Fruit fly (Drosophila melanogaster) whole organism, adult: Measurements from ENCODE around the gene CG31548.

Source experiments
- CG11617 ChIP-seq: fragments of 200-800 bp; sonication (Bioruptor generic); optimal IDR thresholded peaks from 2 replicates; lab custom pipeline; 2017; ENCODE audit warnings: mild to moderate bottlenecking, missing biosample characterization, missing genetic modification reagents, missing genetic modification characterization
- CG14711 ChIP-seq: fragments of 200-800 bp; sonication (Bioruptor generic); optimal IDR thresholded peaks from 2 replicates; lab custom pipeline; 2018; ENCODE audit warnings: missing biosample characterization, mild to moderate bottlenecking, missing genetic modification characterization, moderate library complexity
- CG1620 ChIP-seq: fragments of 200-800 bp; sonication (Bioruptor generic); optimal IDR thresholded peaks from 2 replicates; lab custom pipeline; 2016; ENCODE audit warnings: missing biosample characterization, missing genetic modification characterization
- CG33017 ChIP-seq: fragments of 200-800 bp; sonication (Bioruptor generic); optimal IDR thresholded peaks from 2 replicates; lab custom pipeline; 2018; ENCODE audit warnings: missing biosample characterization, mild to moderate bottlenecking, missing genetic modification characterization, moderate library complexity
- CG5204 ChIP-seq: fragments of 200-800 bp; sonication (Bioruptor generic); optimal IDR thresholded peaks from 2 replicates; lab custom pipeline; 2016; ENCODE audit warnings: missing biosample characterization, missing genetic modification characterization
- CG7045 ChIP-seq: fragments of 200-800 bp; sonication (Bioruptor generic); optimal IDR thresholded peaks from 2 replicates; lab custom pipeline; 2017; ENCODE audit warnings: missing biosample characterization, mild to moderate bottlenecking, missing genetic modification characterization
- CG7101 ChIP-seq: fragments of 200-800 bp; sonication (Bioruptor generic); optimal IDR thresholded peaks from 2 replicates; lab custom pipeline; 2018; ENCODE audit warnings: missing biosample characterization, mild to moderate bottlenecking, missing genetic modification characterization, moderate library complexity
- Clk ChIP-seq: fragments of 200-800 bp; sonication (Bioruptor generic); optimal IDR thresholded peaks from 2 replicates; lab custom pipeline; 2017; ENCODE audit warnings: missing biosample characterization, missing genetic modification characterization
- Hr96 ChIP-seq: fragments of 200-800 bp; sonication (Bioruptor generic); optimal IDR thresholded peaks from 2 replicates; lab custom pipeline; 2016; ENCODE audit warnings: missing biosample characterization, missing genetic modification characterization
- Mnt ChIP-seq: fragments of 200-800 bp; sonication (Bioruptor generic); optimal IDR thresholded peaks from 2 replicates; lab custom pipeline; 2016; ENCODE audit warnings: missing biosample characterization, mild to moderate bottlenecking, missing genetic modification characterization
- bab1 ChIP-seq: fragments of 200-800 bp; sonication (Bioruptor generic); optimal IDR thresholded peaks from 3 replicates; lab custom pipeline; 2019; ENCODE audit warnings: missing biosample characterization, mild to moderate bottlenecking, missing genetic modification characterization, moderate library complexity
- cic ChIP-seq: fragments of 200-800 bp; sonication (Bioruptor generic); optimal IDR thresholded peaks from 2 replicates; lab custom pipeline; 2017; ENCODE audit warnings: missing biosample characterization, mild to moderate bottlenecking, missing genetic modification characterization, moderate library complexity
- kay ChIP-seq: fragments of 200-800 bp; sonication (Bioruptor generic); peaks from one replicate; lab custom pipeline; 2016; ENCODE audit warnings: missing biosample characterization, missing genetic modification characterization, borderline replicate concordance
- toe ChIP-seq: fragments of 200-800 bp; sonication (Bioruptor generic); optimal IDR thresholded peaks from 2 replicates; lab custom pipeline; 2016; ENCODE audit warnings: missing biosample characterization, missing genetic modification characterization

dm6 chr3R:5649903-5650302 lies 13.3 kb upstream of the CG31548 start:
- TF ChIP-seq CG7045: no peak
- no peak for TF ChIP-seq CG11617 (GFP tag; lab: Kevin White, UChicago)
- TF ChIP-seq Clk: no peak
- TF ChIP-seq bab1 (GFP tag; lab: Kevin White, UChicago): no peak
- TF ChIP-seq kay (GFP tag; lab: Kevin White, UChicago): no peak
- TF ChIP-seq CG7101 (tag; lab: Kevin White, UChicago): no peak
- TF ChIP-seq CG14711: no peak
- no peak for TF ChIP-seq CG33017 (tag; lab: Kevin White, UChicago)
- TF ChIP-seq Hr96 (GFP tag; lab: Kevin White, UChicago): no peak
- TF ChIP-seq cic (GFP tag; lab: Kevin White, UChicago): no peak
- TF ChIP-seq toe (GFP tag; lab: Kevin White, UChicago): no peak
- no peak for TF ChIP-seq Mnt (GFP tag; lab: Kevin White, UChicago)
- no peak for TF ChIP-seq CG5204 (GFP tag; lab: Kevin White, UChicago)
- no peak for TF ChIP-seq CG1620
